Fruit fly (Drosophila melanogaster) whole organism, adult: Measurements from ENCODE around the gene CG42820.

ENCODE experiments used
- CG11617 ChIP-seq: fragments of 200-800 bp; sonication (Bioruptor generic); optimal IDR thresholded peaks from 2 replicates; lab custom pipeline; 2017; ENCODE audit warnings: mild to moderate bottlenecking, missing biosample characterization, missing genetic modification reagents, missing genetic modification characterization
- CG12768 ChIP-seq: fragments of 200-800 bp; sonication (Bioruptor generic); optimal IDR thresholded peaks from 2 replicates; lab custom pipeline; 2017; ENCODE audit warnings: missing biosample characterization, missing genetic modification characterization, mild to moderate bottlenecking, moderate library complexity, missing genetic modification reagents
- CG14711 ChIP-seq: fragments of 200-800 bp; sonication (Bioruptor generic); optimal IDR thresholded peaks from 2 replicates; lab custom pipeline; 2018; ENCODE audit warnings: missing biosample characterization, mild to moderate bottlenecking, missing genetic modification characterization, moderate library complexity
- CG1620 ChIP-seq: fragments of 200-800 bp; sonication (Bioruptor generic); optimal IDR thresholded peaks from 2 replicates; lab custom pipeline; 2016; ENCODE audit warnings: missing biosample characterization, missing genetic modification characterization
- CG33017 ChIP-seq: fragments of 200-800 bp; sonication (Bioruptor generic); optimal IDR thresholded peaks from 2 replicates; lab custom pipeline; 2018; ENCODE audit warnings: missing biosample characterization, mild to moderate bottlenecking, missing genetic modification characterization, moderate library complexity
- CG5204 ChIP-seq: fragments of 200-800 bp; sonication (Bioruptor generic); optimal IDR thresholded peaks from 2 replicates; lab custom pipeline; 2016; ENCODE audit warnings: missing biosample characterization, missing genetic modification characterization
- CG7045 ChIP-seq: fragments of 200-800 bp; sonication (Bioruptor generic); optimal IDR thresholded peaks from 2 replicates; lab custom pipeline; 2017; ENCODE audit warnings: missing biosample characterization, mild to moderate bottlenecking, missing genetic modification characterization
- CG7101 ChIP-seq: fragments of 200-800 bp; sonication (Bioruptor generic); optimal IDR thresholded peaks from 2 replicates; lab custom pipeline; 2018; ENCODE audit warnings: missing biosample characterization, mild to moderate bottlenecking, missing genetic modification characterization, moderate library complexity
- Clk ChIP-seq: fragments of 200-800 bp; sonication (Bioruptor generic); optimal IDR thresholded peaks from 2 replicates; lab custom pipeline; 2017; ENCODE audit warnings: missing biosample characterization, missing genetic modification characterization
- Crg-1 ChIP-seq: fragments of 200-800 bp; sonication (Bioruptor generic); optimal IDR thresholded peaks from 2 replicates; lab custom pipeline; 2016; ENCODE audit warnings: missing biosample characterization, missing genetic modification characterization
- Hr96 ChIP-seq: fragments of 200-800 bp; sonication (Bioruptor generic); optimal IDR thresholded peaks from 2 replicates; lab custom pipeline; 2016; ENCODE audit warnings: missing biosample characterization, missing genetic modification characterization
- Mnt ChIP-seq: fragments of 200-800 bp; sonication (Bioruptor generic); optimal IDR thresholded peaks from 2 replicates; lab custom pipeline; 2016; ENCODE audit warnings: missing biosample characterization, mild to moderate bottlenecking, missing genetic modification characterization
- bab1 ChIP-seq: fragments of 200-800 bp; sonication (Bioruptor generic); optimal IDR thresholded peaks from 3 replicates; lab custom pipeline; 2019; ENCODE audit warnings: missing biosample characterization, mild to moderate bottlenecking, missing genetic modification characterization, moderate library complexity
- cic ChIP-seq: fragments of 200-800 bp; sonication (Bioruptor generic); optimal IDR thresholded peaks from 2 replicates; lab custom pipeline; 2017; ENCODE audit warnings: missing biosample characterization, mild to moderate bottlenecking, missing genetic modification characterization, moderate library complexity
- cnc ChIP-seq, 2 experiments: fragments of >200 bp; optimal IDR thresholded peaks; 2 replicates each; lab custom pipeline; 2017
- kay ChIP-seq: fragments of 200-800 bp; sonication (Bioruptor generic); peaks from one replicate; lab custom pipeline; 2016; ENCODE audit warnings: missing biosample characterization, missing genetic modification characterization, borderline replicate concordance
- ovo ChIP-seq: fragments of 200-800 bp; sonication (Bioruptor generic); optimal IDR thresholded peaks from 2 replicates; lab custom pipeline; 2016; ENCODE audit warnings: missing biosample characterization, missing genetic modification characterization
- pad ChIP-seq: fragments of 200-800 bp; sonication (Bioruptor generic); optimal IDR thresholded peaks from 3 replicates; lab custom pipeline; 2017; ENCODE audit warnings: missing biosample characterization, missing genetic modification characterization, mild to moderate bottlenecking, moderate library complexity, missing genetic modification reagents
- toe ChIP-seq: fragments of 200-800 bp; sonication (Bioruptor generic); optimal IDR thresholded peaks from 2 replicates; lab custom pipeline; 2016; ENCODE audit warnings: missing biosample characterization, missing genetic modification characterization

Gene CG42820

DNA sequence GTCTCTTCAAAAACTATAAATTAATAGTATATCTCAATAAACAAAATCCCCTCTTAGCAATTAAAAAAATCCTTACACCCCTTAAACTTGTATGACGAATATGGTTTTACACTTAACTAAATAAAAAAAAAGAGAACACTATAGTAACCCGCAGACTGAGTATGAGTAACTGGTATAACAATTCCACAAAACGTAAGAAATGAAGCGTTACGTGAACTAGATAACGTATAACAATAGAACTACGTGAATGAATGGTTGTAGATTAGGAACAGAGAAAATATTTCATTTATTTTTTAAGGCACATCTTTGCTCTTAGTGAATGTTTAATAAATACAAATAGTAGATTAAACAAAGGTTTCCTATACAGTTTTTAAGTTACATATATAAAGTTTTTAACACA is 36.8 kb downstream of the CG42820 start:
- no peak for TF ChIP-seq CG12768 (GFP tag; lab: Kevin White, UChicago)
- TF ChIP-seq kay (GFP tag; lab: Kevin White, UChicago), result peak; percentile 38
- no peak for TF ChIP-seq Crg-1

DNA sequence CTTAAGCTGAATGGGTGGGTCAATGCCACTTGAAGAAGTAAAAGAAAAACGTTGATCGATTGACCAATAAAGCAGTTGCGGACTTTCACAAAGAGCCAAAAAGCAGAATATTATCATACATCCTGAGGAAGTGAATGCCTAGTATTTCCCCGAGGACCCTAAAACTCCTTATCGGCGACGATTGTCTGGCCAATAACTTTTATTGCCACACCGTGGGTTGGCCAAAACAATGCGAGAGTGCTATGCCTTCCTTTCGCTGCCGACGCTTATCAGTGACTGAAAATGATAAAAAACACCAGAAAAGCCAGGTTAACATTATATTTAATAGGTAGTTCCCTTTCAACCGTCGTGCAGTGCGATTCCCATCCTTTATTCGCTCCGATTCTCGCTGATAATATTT is 40.3 kb downstream of the CG42820 start, which contains the start of gene Mur29B:
TSS of gene Mur29B (plus strand) at position 324 of the 400 bp plus-strand sequence.
- TF ChIP-seq Clk (GFP tag; lab: Kevin White, UChicago) (no peak), kay (GFP tag; lab: Kevin White, UChicago) (peak; percentile 65)

- TF ChIP-seq CG12768 (GFP tag; lab: Kevin White, UChicago), result no peak
Observed at dm6 chr2L:8351333-8351732, 40.9 kb downstream of the CG42820 start.

DNA sequence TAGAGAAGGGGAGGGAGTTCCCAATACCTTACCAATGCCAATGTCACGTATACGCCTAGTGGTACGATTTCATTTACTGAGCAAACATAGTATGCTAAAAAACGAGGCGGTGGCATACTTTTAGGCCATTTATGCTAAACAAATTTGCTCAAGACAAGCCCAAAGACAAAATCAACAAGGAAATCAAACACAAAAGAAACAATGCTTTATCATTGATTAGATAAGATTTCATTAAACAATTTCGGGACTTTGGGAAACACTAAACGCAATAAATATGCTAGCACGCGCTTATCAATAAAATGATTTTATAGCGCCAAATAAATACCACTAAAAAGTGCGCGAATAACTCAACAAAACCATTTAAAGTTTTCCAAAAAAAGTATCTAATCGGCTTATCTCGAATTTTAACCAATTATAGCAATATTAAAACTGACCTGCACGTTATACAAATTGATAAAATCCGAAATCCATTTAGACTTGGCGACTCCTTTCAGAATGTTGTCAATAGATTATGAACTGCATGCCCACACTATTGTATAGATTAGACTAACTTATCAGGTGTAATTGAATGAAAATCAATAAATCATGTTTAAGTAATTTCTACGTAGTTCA is 41.5 kb downstream of the CG42820 start:
- TF ChIP-seq Clk (GFP tag; lab: Kevin White, UChicago) (no peak), CG33017 (tag; lab: Kevin White, UChicago) (no peak), kay (GFP tag; lab: Kevin White, UChicago) (peak; percentile 56), Hr96 (GFP tag; lab: Kevin White, UChicago) (no peak)

dm6 chr2L:8346260-8346659 is 45.9 kb downstream of the CG42820 start, which contains the start of gene CG7778:
CG7778 (plus strand) TSS chr2L:8346620.
- TF ChIP-seq CG1620 (GFP tag; lab: Kevin White, UChicago) (no peak), pad (GFP tag; lab: Kevin White, UChicago) (no peak), CG33017 (tag; lab: Kevin White, UChicago) (no peak), toe (GFP tag; lab: Kevin White, UChicago) (no peak), Mnt (no peak), kay (GFP tag; lab: Kevin White, UChicago) (no peak), CG5204 (GFP tag; lab: Kevin White, UChicago) (no peak), bab1 (GFP tag; lab: Kevin White, UChicago) (no peak), Clk (GFP tag; lab: Kevin White, UChicago) (no peak), CG7045 (GFP tag; lab: Kevin White, UChicago) (no peak), CG11617 (GFP tag; lab: Kevin White, UChicago) (no peak), cic (GFP tag; lab: Kevin White, UChicago) (no peak), Hr96 (GFP tag; lab: Kevin White, UChicago) (no peak), ovo (GFP tag; lab: Kevin White, UChicago) (no peak), Crg-1 (no peak), cnc (optimal IDR thresholded peaks at IDR 0.05; lab: Kevin White, UChicago) (no peak), CG7101 (no peak)

DNA sequence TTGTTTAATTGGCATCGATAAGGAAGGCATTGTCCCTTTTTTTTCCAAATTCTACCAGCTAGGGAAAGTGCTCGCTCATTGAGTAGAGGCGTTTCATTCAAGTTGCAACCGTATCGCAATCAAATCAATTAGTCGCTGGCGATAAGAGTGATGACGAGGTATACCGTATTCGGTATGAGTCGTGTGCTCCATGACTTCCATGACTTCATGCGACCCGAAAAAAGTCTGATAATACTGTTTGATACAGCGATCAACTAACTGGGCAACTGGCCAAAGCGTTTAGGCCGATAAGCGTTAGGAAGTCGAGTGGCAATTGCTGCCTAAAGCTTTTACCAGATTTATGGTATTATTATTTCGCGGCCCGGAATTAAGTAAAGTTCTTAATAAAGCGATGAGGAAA is 47.7 kb downstream of the CG42820 start:
- no peak for TF ChIP-seq Clk (GFP tag; lab: Kevin White, UChicago)
- no peak for TF ChIP-seq Crg-1
- peak; percentile 71 for TF ChIP-seq cic (GFP tag; lab: Kevin White, UChicago)
- no peak for TF ChIP-seq cnc (optimal IDR thresholded peaks at IDR 0.05; lab: Kevin White, UChicago)
- TF ChIP-seq toe (GFP tag; lab: Kevin White, UChicago), result no peak

DNA sequence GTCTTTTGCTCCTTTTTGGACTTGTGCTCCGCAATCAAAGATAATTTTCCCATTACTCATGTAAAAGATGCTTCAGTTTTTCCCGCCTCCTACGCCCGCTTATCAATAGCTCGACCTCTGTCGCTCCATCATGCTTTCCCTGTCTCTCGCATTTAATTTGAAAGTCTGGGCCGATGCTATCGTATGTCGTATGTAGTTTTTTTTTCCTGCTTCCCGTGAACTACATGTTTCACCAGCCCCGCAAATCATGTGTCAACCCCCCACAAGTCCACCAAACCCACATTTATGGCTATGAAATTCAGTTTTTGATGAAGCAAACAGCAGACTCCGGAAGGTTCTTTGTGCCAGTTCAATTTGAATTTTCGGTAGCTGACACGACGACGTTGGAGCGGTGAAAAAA is 49.8 kb downstream of the CG42820 start, which contains the start of gene CG14273:
TSS of gene CG14273 (plus strand) at position 301 of the 400 bp plus-strand sequence.
- TF ChIP-seq bab1 (GFP tag; lab: Kevin White, UChicago) (no peak), CG1620 (GFP tag; lab: Kevin White, UChicago) (no peak), pad (GFP tag; lab: Kevin White, UChicago) (no peak), Crg-1 (no peak), kay (GFP tag; lab: Kevin White, UChicago) (no peak), Hr96 (GFP tag; lab: Kevin White, UChicago) (no peak), CG12768 (GFP tag; lab: Kevin White, UChicago) (no peak), CG14711 (tag; lab: Kevin White, UChicago) (no peak), toe (GFP tag; lab: Kevin White, UChicago) (no peak), cic (GFP tag; lab: Kevin White, UChicago) (no peak), Clk (GFP tag; lab: Kevin White, UChicago) (no peak), CG7045 (GFP tag; lab: Kevin White, UChicago) (no peak), ovo (GFP tag; lab: Kevin White, UChicago) (no peak), Mnt (no peak), CG5204 (GFP tag; lab: Kevin White, UChicago) (no peak), CG11617 (GFP tag; lab: Kevin White, UChicago) (no peak), CG7101 (no peak), CG33017 (tag; lab: Kevin White, UChicago) (no peak)
